Fruit fly (Drosophila melanogaster): ENCODE data around the gene CG31097.

The CG31097 gene

dm6 chr3R:25249145-25250141, 48.1 kb downstream of the CG31097 start, which contains the start of gene Nup358 (continued):
- TF ChIP-seq chinmo (GFP tag; IDR thresholded peaks at IDR 0.05; ENCODE audit: partially characterized antibody) (peak; percentile 98), CG2129 (GFP tag; IDR thresholded peaks at IDR 0.05; ENCODE audit: partially characterized antibody) (peak; percentile 96), psq (GFP tag; optimal IDR thresholded peaks at IDR 0.05) (no peak), CG10431 (GFP tag; optimal IDR thresholded peaks at IDR 0.05) (no peak), gem (tag; optimal IDR thresholded peaks at IDR 0.05) (no peak), D19B (GFP tag; optimal IDR thresholded peaks at IDR 0.05) (no peak), CG15073 (GFP tag; optimal IDR thresholded peaks at IDR 0.05) (no peak), CG12155 (GFP tag; optimal IDR thresholded peaks at IDR 0.05) (no peak), CG18262 (tag; optimal IDR thresholded peaks at IDR 0.05) (peak; percentile 25), CG5953 (GFP tag; IDR thresholded peaks at IDR 0.05) (no peak), CG7987 (GFP tag; optimal IDR thresholded peaks at IDR 0.05) (no peak), sug (tag; optimal IDR thresholded peaks at IDR 0.05) (peak; percentile 23), pzg (GFP tag; optimal IDR thresholded peaks at IDR 0.05) (peak; percentile 72), ci (GFP tag; IDR thresholded peaks at IDR 0.05) (no peak; the same call in 2 of the 3 replicates), B-H1 (GFP tag; IDR thresholded peaks at IDR 0.05) (no peak), row (GFP tag; IDR thresholded peaks at IDR 0.05) (peak; percentile 64), bigmax (GFP tag; optimal IDR thresholded peaks at IDR 0.05) (peak; percentile 96), CG17802 (tag; optimal IDR thresholded peaks at IDR 0.05) (no peak), Aef1 (GFP tag; IDR thresholded peaks at IDR 0.05) (no peak), CG10147 (GFP tag; optimal IDR thresholded peaks at IDR 0.05) (no peak), E2f2 (GFP tag; IDR thresholded peaks at IDR 0.05) (peak; percentile 74), ttk (GFP tag; IDR thresholded peaks at IDR 0.05) (no peak), HmgZ (tag; optimal IDR thresholded peaks at IDR 0.05) (peak; percentile 36), her (GFP tag; optimal IDR thresholded peaks at IDR 0.05) (no peak), CG10979 (tag; optimal IDR thresholded peaks at IDR 0.05) (no peak), Fer3 (tag; optimal IDR thresholded peaks at IDR 0.05) (no peak), CTCF (GFP tag; optimal IDR thresholded peaks at IDR 0.05) (no peak), CG8290 (GFP tag; optimal IDR thresholded peaks at IDR 0.05) (no peak), CG8290 (tag; optimal IDR thresholded peaks at IDR 0.05) (no peak), NfI (GFP tag; optimal IDR thresholded peaks at IDR 0.05) (no peak), CG8089 (GFP tag; optimal IDR thresholded peaks at IDR 0.05) (no peak), CG12391 (tag; optimal IDR thresholded peaks at IDR 0.05) (peak; percentile 55), klu (GFP tag; IDR thresholded peaks at IDR 0.05) (no peak), Antp (GFP tag; optimal IDR thresholded peaks at IDR 0.05) (no peak), ranshi (GFP tag; IDR thresholded peaks at IDR 0.05) (no peak), Sry-δ (GFP tag; optimal IDR thresholded peaks at IDR 0.05) (peak; percentile 91), CG18476 (GFP tag; optimal IDR thresholded peaks at IDR 0.05) (no peak), CG15479 (GFP tag; optimal IDR thresholded peaks at IDR 0.05) (peak; percentile 70), seq (GFP tag; IDR thresholded peaks at IDR 0.05) (no peak), al (GFP tag; IDR thresholded peaks at IDR 0.05) (0 out of 2 replicates have a peak, but pooled peaks have one; percentile 5), CG10959 (GFP tag; IDR thresholded peaks at IDR 0.05) (no peak), pho (GFP tag; optimal IDR thresholded peaks at IDR 0.05) (peak; percentile 5), tap (tag; optimal IDR thresholded peaks at IDR 0.05) (no peak), bowl (GFP tag; IDR thresholded peaks at IDR 0.05) (no peak), peb (GFP tag; IDR thresholded peaks at IDR 0.05) (no peak), CG4404 (GFP tag; IDR thresholded peaks at IDR 0.05) (no peak), D (optimal IDR thresholded peaks at IDR 0.05) (no peak), D (GFP tag; optimal IDR thresholded peaks at IDR 0.05) (no peak), ash1 (GFP tag; optimal IDR thresholded peaks at IDR 0.05) (no peak), sob (GFP tag; IDR thresholded peaks at IDR 0.05) (no peak), CG11695 (GFP tag; IDR thresholded peaks at IDR 0.05) (no peak)
